Fruit fly (Drosophila melanogaster) whole organism, embryonic: ENCODE results near the gene Sf3b6.

Source experiments
- Adf1 ChIP-seq: fragments of 200-800 bp; sonication (Bioruptor generic); IDR thresholded peaks from 2 replicates; pipeline ENCODE4 v1.3.6; 2022; ENCODE audit warnings: missing biosample characterization, missing genetic modification characterization
- Antp ChIP-seq: fragments of 200-800 bp; sonication (Bioruptor generic); optimal IDR thresholded peaks from 3 replicates; lab custom pipeline; 2016; ENCODE audit warnings: missing biosample characterization, missing genetic modification characterization
- Awh ChIP-seq: fragments of 200-800 bp; sonication (Bioruptor generic); IDR thresholded peaks from 2 replicates; pipeline ENCODE4, ENCODE4 v1.3.6; 2022; ENCODE audit warnings: missing biosample characterization, missing genetic modification characterization
- CG11247 ChIP-seq: fragments of 200-800 bp; sonication (Bioruptor generic); IDR thresholded peaks from 2 replicates; pipeline ENCODE4 v1.3.6; 2022; ENCODE audit warnings: missing biosample characterization, missing genetic modification characterization
- CG11456 ChIP-seq: fragments of 200-800 bp; sonication (Bioruptor generic); IDR thresholded peaks from 3 replicates; pipeline ENCODE4 v1.3.6; 2022; ENCODE audit warnings: missing biosample characterization, missing genetic modification characterization
- CG12391 ChIP-seq: fragments of 200-800 bp; sonication (Bioruptor generic); optimal IDR thresholded peaks from 3 replicates; lab custom pipeline; 2018; ENCODE audit warnings: missing biosample characterization, mild to moderate bottlenecking, missing genetic modification characterization, moderate library complexity
- CG13775 ChIP-seq: fragments of 200-800 bp; sonication (Bioruptor generic); optimal IDR thresholded peaks from 3 replicates; lab custom pipeline; 2017; ENCODE audit warnings: missing biosample characterization, mild to moderate bottlenecking, missing genetic modification characterization
- CG16813 ChIP-seq: fragments of 200-800 bp; sonication (Bioruptor generic); IDR thresholded peaks from 3 replicates; pipeline ENCODE4 v1.3.6; 2022; ENCODE audit warnings: missing biosample characterization, missing genetic modification characterization; ENCODE audit not compliant: partially characterized antibody
- CG18599 ChIP-seq: fragments of 200-800 bp; sonication (Bioruptor generic); optimal IDR thresholded peaks from 3 replicates; lab custom pipeline; 2017; ENCODE audit warnings: missing biosample characterization, missing genetic modification characterization, mild to moderate bottlenecking, moderate library complexity, missing genetic modification reagents
- CG2678 ChIP-seq: fragments of 200-800 bp; sonication (Bioruptor generic); optimal IDR thresholded peaks from 3 replicates; lab custom pipeline; 2019; ENCODE audit warnings: missing biosample characterization, mild to moderate bottlenecking, missing genetic modification characterization, moderate library complexity
- CG4404 ChIP-seq: fragments of 200-800 bp; sonication (Bioruptor generic); IDR thresholded peaks from 2 replicates; pipeline ENCODE4 v1.3.6; 2022; ENCODE audit warnings: missing biosample characterization, missing genetic modification characterization
- CG4854 ChIP-seq: fragments of 200-800 bp; sonication (Bioruptor generic); optimal IDR thresholded peaks from 2 replicates; lab custom pipeline; 2016; ENCODE audit warnings: missing biosample characterization, missing genetic modification characterization, inconsistent platforms
- CG5953 ChIP-seq: fragments of 200-800 bp; sonication (Bioruptor generic); IDR thresholded peaks from 2 replicates; pipeline ENCODE4 v1.3.6; 2022; ENCODE audit warnings: missing biosample characterization, missing genetic modification characterization
- CG6254 ChIP-seq: fragments of 200-800 bp; sonication (Bioruptor generic); optimal IDR thresholded peaks from 3 replicates; lab custom pipeline; 2017; ENCODE audit warnings: mild to moderate bottlenecking, missing biosample characterization, missing genetic modification reagents, missing genetic modification characterization
- CG7271 ChIP-seq: fragments of 200-800 bp; sonication (Bioruptor generic); optimal IDR thresholded peaks from 2 replicates; lab custom pipeline; 2018; ENCODE audit warnings: missing biosample characterization, mild to moderate bottlenecking, missing genetic modification characterization, moderate library complexity
- CG8944 ChIP-seq: fragments of 200-800 bp; sonication (Bioruptor generic); optimal IDR thresholded peaks from 3 replicates; lab custom pipeline; 2016; ENCODE audit warnings: missing biosample characterization, missing genetic modification characterization
- CG9932 ChIP-seq: fragments of 200-800 bp; sonication (Bioruptor generic); IDR thresholded peaks from 2 replicates; pipeline ENCODE4 v1.3.6; 2022; ENCODE audit warnings: missing biosample characterization, missing genetic modification characterization
- Chrac-16 ChIP-seq: fragments of 200-800 bp; sonication (Bioruptor generic); optimal IDR thresholded peaks from 3 replicates; lab custom pipeline; 2016; ENCODE audit warnings: missing biosample characterization, missing genetic modification characterization
- D19A ChIP-seq: fragments of 200-800 bp; optimal IDR thresholded peaks from 3 replicates; lab custom pipeline; 2019; ENCODE audit warnings: missing biosample characterization, mild to moderate bottlenecking, missing genetic modification characterization, moderate library complexity
- Dp ChIP-seq: fragments of 200-800 bp; sonication (Bioruptor generic); optimal IDR thresholded peaks from 2 replicates; lab custom pipeline; 2018; ENCODE audit warnings: missing biosample characterization, mild to moderate bottlenecking, missing genetic modification characterization, moderate library complexity
- Drgx ChIP-seq: fragments of 200-800 bp; sonication (Bioruptor generic); IDR thresholded peaks from 2 replicates; pipeline ENCODE4 v1.3.6; 2022; ENCODE audit warnings: missing biosample characterization, missing genetic modification characterization
- Fer1 ChIP-seq: fragments of 200-800 bp; sonication (Bioruptor generic); optimal IDR thresholded peaks from 2 replicates; lab custom pipeline; 2017; ENCODE audit warnings: missing biosample characterization, mild to moderate bottlenecking, missing genetic modification characterization
- HLH3B ChIP-seq: fragments of 200-800 bp; sonication (Bioruptor generic); IDR thresholded peaks from 2 replicates; pipeline ENCODE4 v1.3.6; 2022; ENCODE audit warnings: missing biosample characterization, missing genetic modification characterization
- Hr51 ChIP-seq, 2 experiments: fragments of 200-800 bp; sonication (Bioruptor generic); optimal IDR thresholded peaks; 2 replicates in 1 of 2; 3 replicates in 1 of 2; lab custom pipeline; 2016 to 2018; ENCODE audit warnings: missing biosample characterization in 2 of 2, missing genetic modification characterization in 2 of 2, mild to moderate bottlenecking in 1 of 2, moderate library complexity in 1 of 2
- Mes4 ChIP-seq: fragments of 200-800 bp; sonication (Bioruptor generic); optimal IDR thresholded peaks from 2 replicates; lab custom pipeline; 2016; ENCODE audit warnings: missing biosample characterization, missing genetic modification characterization
- NC2β ChIP-seq: fragments of 200-800 bp; sonication (Bioruptor generic); optimal IDR thresholded peaks from 2 replicates; lab custom pipeline; 2016; ENCODE audit warnings: missing biosample characterization, missing genetic modification characterization
- Poxn ChIP-seq: fragments of 200-800 bp; sonication (Bioruptor generic); IDR thresholded peaks from 2 replicates; pipeline ENCODE4 v1.3.6; 2022; ENCODE audit warnings: missing biosample characterization, missing genetic modification characterization
- Sry-δ ChIP-seq: fragments of 200-800 bp; sonication (Bioruptor generic); optimal IDR thresholded peaks from 2 replicates; lab custom pipeline; 2016; ENCODE audit warnings: missing biosample characterization, missing genetic modification characterization
- Trl ChIP-seq, 3 experiments: fragments of >200 bp in 2 of 3; fragments of 200-800 bp in 1 of 3; sonication (Bioruptor generic) in 1 of 3; optimal IDR thresholded peaks; 2 replicates in 1 of 3; 3 replicates in 2 of 3; lab custom pipeline; 2016 to 2017; ENCODE audit warnings: missing biosample characterization in 1 of 3, missing genetic modification characterization in 1 of 3
- Xbp1 ChIP-seq: fragments of 200-800 bp; sonication (Bioruptor generic); optimal IDR thresholded peaks from 3 replicates; lab custom pipeline; 2016; ENCODE audit warnings: missing biosample characterization, mild to moderate bottlenecking, missing genetic modification characterization
- ab ChIP-seq: fragments of 200-800 bp; sonication (Bioruptor generic); optimal IDR thresholded peaks from 2 replicates; lab custom pipeline; 2016; ENCODE audit warnings: missing biosample characterization, missing genetic modification characterization
- ase ChIP-seq: fragments of 200-800 bp; sonication (Bioruptor generic); IDR thresholded peaks from 3 replicates; pipeline ENCODE4 v1.3.6; 2022; ENCODE audit warnings: missing biosample characterization, missing genetic modification characterization
- bab2 ChIP-seq: fragments of 200-800 bp; sonication (Bioruptor generic); optimal IDR thresholded peaks from 2 replicates; lab custom pipeline; 2016; ENCODE audit warnings: missing biosample characterization, missing genetic modification characterization
- dimm ChIP-seq: fragments of 200-800 bp; sonication (Bioruptor generic); IDR thresholded peaks from 2 replicates; pipeline ENCODE4 v1.3.6; 2022; ENCODE audit warnings: missing biosample characterization, missing genetic modification characterization
- dmrt11E ChIP-seq: fragments of 200-800 bp; sonication (Bioruptor generic); optimal IDR thresholded peaks from 3 replicates; lab custom pipeline; 2018; ENCODE audit warnings: missing biosample characterization, mild to moderate bottlenecking, missing genetic modification characterization, moderate library complexity
- dysf ChIP-seq: fragments of 200-800 bp; sonication (Bioruptor generic); IDR thresholded peaks from 3 replicates; pipeline ENCODE4 v1.3.6; 2022; ENCODE audit warnings: missing biosample characterization, missing genetic modification characterization
- gcm ChIP-seq: fragments of 200-800 bp; sonication (Bioruptor generic); optimal IDR thresholded peaks from 2 replicates; lab custom pipeline; 2019; ENCODE audit warnings: missing biosample characterization, mild to moderate bottlenecking, missing genetic modification characterization, moderate library complexity
- her ChIP-seq: fragments of 200-800 bp; sonication (Bioruptor generic); optimal IDR thresholded peaks from 2 replicates; lab custom pipeline; 2016; ENCODE audit warnings: missing biosample characterization, missing genetic modification characterization
- ind ChIP-seq: fragments of 200-800 bp; sonication (Bioruptor generic); optimal IDR thresholded peaks from 3 replicates; lab custom pipeline; 2016; ENCODE audit warnings: missing biosample characterization, missing genetic modification characterization
- insv ChIP-seq, 2 experiments: fragments of 200-800 bp; sonication (Bioruptor generic); optimal IDR thresholded peaks; 3 replicates each; lab custom pipeline; 2016 to 2018; ENCODE audit warnings: missing biosample characterization in 2 of 2, missing genetic modification characterization in 2 of 2
- kah ChIP-seq: fragments of 200-800 bp; sonication (Bioruptor generic); optimal IDR thresholded peaks from 2 replicates; lab custom pipeline; 2018; ENCODE audit warnings: missing biosample characterization, mild to moderate bottlenecking, missing genetic modification characterization
- kni ChIP-seq: fragments of 200-800 bp; sonication (Bioruptor generic); optimal IDR thresholded peaks from 3 replicates; lab custom pipeline; 2017; ENCODE audit warnings: mild to moderate bottlenecking, missing biosample characterization, missing genetic modification reagents, missing genetic modification characterization
- lilli ChIP-seq: fragments of 200-800 bp; sonication (Bioruptor generic); optimal IDR thresholded peaks from 3 replicates; lab custom pipeline; 2016; ENCODE audit warnings: missing biosample characterization, missing genetic modification characterization
- lola ChIP-seq, 3 experiments: fragments of >200 bp in 2 of 3; fragments of 200-800 bp in 1 of 3; sonication (Bioruptor generic) in 1 of 3; optimal IDR thresholded peaks; 2 replicates each; lab custom pipeline; 2017 to 2019; ENCODE audit warnings: missing biosample characterization in 3 of 3, missing genetic modification characterization in 3 of 3, mild to moderate bottlenecking in 1 of 3, moderate library complexity in 1 of 3
- phol ChIP-seq: fragments of 200-800 bp; sonication (Bioruptor generic); optimal IDR thresholded peaks from 3 replicates; lab custom pipeline; 2018; ENCODE audit warnings: missing biosample characterization, mild to moderate bottlenecking, missing genetic modification characterization, moderate library complexity
- ranshi ChIP-seq: fragments of 200-800 bp; sonication (Bioruptor generic); IDR thresholded peaks from 2 replicates; pipeline ENCODE4 v1.3.6; 2022; ENCODE audit warnings: missing biosample characterization, missing genetic modification characterization
- sens-2 ChIP-seq: fragments of 200-800 bp; sonication (Bioruptor generic); IDR thresholded peaks from 2 replicates; pipeline ENCODE4 v1.3.6; 2022; ENCODE audit warnings: missing biosample characterization, missing genetic modification characterization
- trh ChIP-seq: fragments of 200-800 bp; sonication (Bioruptor generic); optimal IDR thresholded peaks from 2 replicates; lab custom pipeline; 2016; ENCODE audit warnings: missing biosample characterization, missing genetic modification characterization
- wor ChIP-seq: fragments of 200-800 bp; sonication (Bioruptor generic); IDR thresholded peaks from 2 replicates; pipeline ENCODE4 v1.3.6; 2022; ENCODE audit warnings: missing biosample characterization, missing genetic modification characterization
- zf30C ChIP-seq: fragments of 200-800 bp; sonication (Bioruptor generic); optimal IDR thresholded peaks from 3 replicates; lab custom pipeline; 2018; ENCODE audit warnings: missing biosample characterization, mild to moderate bottlenecking, missing genetic modification characterization

The Sf3b6 gene

dm6 chr3L:6217212-6217611 lies 24.2 kb upstream of the Sf3b6 start (continued):
- TF ChIP-seq phol (tag; lab: Kevin White, UChicago) (peak; percentile 86), CG9932 (GFP tag; lab: Robert Waterston, UW) (0 out of 2 replicates have a peak, but pooled peaks have one; percentile 4), CG5953 (GFP tag; lab: Robert Waterston, UW) (peak; percentile 37; the same call in 1 of the 2 replicates), ind (GFP tag; lab: Kevin White, UChicago) (peak; percentile 55), Drgx (no peak; the same call in 1 of the 2 replicates), HLH3B (GFP tag; lab: Robert Waterston, UW) (peak; percentile 69), lola (GFP tag; optimal IDR thresholded peaks at IDR 0.05; lab: Kevin White, UChicago) (peak in 1 of 3 experiments; percentile 90), Dp (no peak), Fer1 (GFP tag; lab: Kevin White, UChicago) (no peak), insv (GFP tag; optimal IDR thresholded peaks at IDR 0.05; lab: Kevin White, UChicago) (no peak), CG12391 (peak; percentile 89), CG7271 (tag; lab: Kevin White, UChicago) (peak; percentile 51), kni (GFP tag; lab: Kevin White, UChicago) (no peak), Antp (peak; percentile 13), CG4404 (GFP tag; lab: Robert Waterston, UW) (peak; percentile 53), CG11456 (no peak), CG13775 (GFP tag; lab: Kevin White, UChicago) (peak; percentile 58), kah (GFP tag; lab: Kevin White, UChicago) (peak; percentile 16), Trl (optimal IDR thresholded peaks at IDR 0.05; lab: Kevin White, UChicago) (no peak), Trl (GFP tag; optimal IDR thresholded peaks at IDR 0.05; lab: Kevin White, UChicago) (peak; percentile 50), CG8944 (GFP tag; lab: Kevin White, UChicago) (peak; percentile 21), CG6254 (peak; percentile 50), ranshi (GFP tag; lab: Robert Waterston, UW) (peak; percentile 50; the same call in 1 of the 2 replicates), Adf1 (GFP tag; lab: Robert Waterston, UW) (no peak), CG2678 (tag; lab: Kevin White, UChicago) (peak; percentile 77), Xbp1 (peak; percentile 68), zf30C (GFP tag; lab: Kevin White, UChicago) (peak; percentile 52), NC2β (GFP tag; lab: Kevin White, UChicago) (no peak), ab (GFP tag; lab: Kevin White, UChicago) (no peak), bab2 (peak; percentile 53), Mes4 (GFP tag; lab: Kevin White, UChicago) (peak; percentile 18), Hr51 (GFP tag; optimal IDR thresholded peaks at IDR 0.05; lab: Kevin White, UChicago) (peak in 1 of 2 experiments; percentile 71), CG4854 (GFP tag; lab: Kevin White, UChicago) (peak; percentile 2), D19A (peak; percentile 78), gcm (GFP tag; lab: Kevin White, UChicago) (peak; percentile 77), CG11247 (GFP tag; lab: Robert Waterston, UW) (no peak; the same call in 1 of the 2 replicates), Awh (GFP tag; lab: Robert Waterston, UW) (peak; percentile 78), wor (GFP tag; lab: Robert Waterston, UW) (0 out of 2 replicates have a peak, but pooled peaks have one; percentile 32), CG18599 (peak; percentile 38), dysf (GFP tag; lab: Robert Waterston, UW) (peak; percentile 48; the same call in 1 of the 3 replicates), dmrt11E (tag; lab: Kevin White, UChicago) (peak; percentile 93), Sry-δ (GFP tag; lab: Kevin White, UChicago) (no peak), sens-2 (GFP tag; lab: Robert Waterston, UW) (peak; percentile 48; the same call in 1 of the 2 replicates), CG16813 (GFP tag; lab: Robert Waterston, UW) (no peak), dimm (GFP tag; lab: Robert Waterston, UW) (0 out of 2 replicates have a peak, but pooled peaks have one; percentile 32), trh (GFP tag; lab: Kevin White, UChicago) (peak; percentile 19), Chrac-16 (GFP tag; lab: Kevin White, UChicago) (peak; percentile 63), lilli (peak; percentile 24), her (GFP tag; lab: Kevin White, UChicago) (no peak), ase (0 out of 3 replicates have a peak, but pooled peaks have one; percentile 29), Poxn (GFP tag; lab: Robert Waterston, UW) (no peak)
